Worm (Caenorhabditis elegans) whole organism, L4/young adult: ENCODE results near the gene npl-10.

Experiments used
- dao-5 ChIP-seq: sonication (generic microtip); optimal IDR thresholded peaks from 2 replicates; lab custom pipeline; 2016; ENCODE audit warnings: missing genotype, missing genetic modification characterization, moderate library complexity, missing compliant biosample characterization
- him-1 ChIP-seq: sonication (generic microtip); optimal IDR thresholded peaks from 2 replicates; lab custom pipeline; 2016; ENCODE audit warnings: missing genotype, missing genetic modification reagents, missing genetic modification characterization, missing compliant biosample characterization

ce11 chrIII:3902588-3903325, 33.0 kb downstream of the npl-10 start:
- no peak for TF ChIP-seq him-1 (tag; lab: Kevin White, UChicago)
- no peak for TF ChIP-seq dao-5
